Fruit fly (Drosophila melanogaster) whole organism, prepupa: ENCODE measurements around the gene CG32767.
A peak's percentile ranks its signal among the peaks of the same experiment; 100 is the strongest.

Experiments
- Blimp-1 ChIP-seq: fragments of 200-800 bp; sonication (Bioruptor generic); optimal IDR thresholded peaks from 3 replicates; lab custom pipeline; 2017; ENCODE audit warnings: missing biosample characterization, missing genetic modification characterization, mild to moderate bottlenecking, moderate library complexity, missing genetic modification reagents
- CG10631 ChIP-seq: fragments of 200-800 bp; sonication (Bioruptor generic); optimal IDR thresholded peaks from 2 replicates; lab custom pipeline; 2016; ENCODE audit warnings: missing biosample characterization, missing genetic modification characterization
- CG10669 ChIP-seq: fragments of 200-800 bp; sonication (Bioruptor generic); optimal IDR thresholded peaks from 3 replicates; lab custom pipeline; 2018; ENCODE audit warnings: missing biosample characterization, mild to moderate bottlenecking, missing genetic modification characterization, moderate library complexity
- CG11762 ChIP-seq: fragments of 200-800 bp; sonication (Bioruptor generic); optimal IDR thresholded peaks from 3 replicates; lab custom pipeline; 2016; ENCODE audit warnings: missing biosample characterization, missing genetic modification characterization; ENCODE audit not compliant: insufficient read depth
- CG11902 ChIP-seq: fragments of 200-800 bp; sonication (Bioruptor generic); optimal IDR thresholded peaks from 3 replicates; lab custom pipeline; 2016; ENCODE audit warnings: missing biosample characterization, missing genetic modification characterization
- CG15336 ChIP-seq: fragments of 200-800 bp; sonication (Bioruptor generic); IDR thresholded peaks from 2 replicates; pipeline ENCODE4 v1.3.6; 2022; ENCODE audit warnings: missing biosample characterization, missing genetic modification characterization
- CG1621 ChIP-seq: fragments of 200-800 bp; sonication (Bioruptor generic); optimal IDR thresholded peaks from 3 replicates; lab custom pipeline; 2018; ENCODE audit warnings: missing biosample characterization, mild to moderate bottlenecking, missing genetic modification characterization
- CG16779 ChIP-seq: fragments of 200-800 bp; sonication (Bioruptor generic); optimal IDR thresholded peaks from 3 replicates; lab custom pipeline; 2017; ENCODE audit warnings: missing biosample characterization, mild to moderate bottlenecking, missing genetic modification characterization
- CG3032 ChIP-seq: fragments of 200-800 bp; optimal IDR thresholded peaks from 2 replicates; lab custom pipeline; 2019; ENCODE audit warnings: missing biosample characterization, mild to moderate bottlenecking, missing genetic modification characterization, moderate library complexity
- CG31627 ChIP-seq: fragments of 200-800 bp; sonication (Bioruptor generic); optimal IDR thresholded peaks from 3 replicates; lab custom pipeline; 2016; ENCODE audit warnings: missing biosample characterization, missing genetic modification characterization
- CG32006 ChIP-seq: fragments of 200-800 bp; sonication (Bioruptor generic); optimal IDR thresholded peaks from 3 replicates; lab custom pipeline; 2017; ENCODE audit warnings: missing biosample characterization, mild to moderate bottlenecking, missing genetic modification characterization
- CG3919 ChIP-seq: fragments of 200-800 bp; sonication (Bioruptor generic); optimal IDR thresholded peaks from 3 replicates; lab custom pipeline; 2016; ENCODE audit warnings: missing biosample characterization, missing genetic modification characterization
- CG4318 ChIP-seq: fragments of 200-800 bp; sonication (Bioruptor generic); optimal IDR thresholded peaks from 3 replicates; lab custom pipeline; 2017; ENCODE audit warnings: missing biosample characterization, mild to moderate bottlenecking, missing genetic modification characterization
- CG6163 ChIP-seq: fragments of 200-800 bp; sonication (Bioruptor generic); IDR thresholded peaks from 3 replicates; pipeline ENCODE4 v1.3.6; 2022; ENCODE audit warnings: missing biosample characterization, missing genetic modification characterization
- CG6792 ChIP-seq: fragments of 200-800 bp; sonication (Bioruptor generic); optimal IDR thresholded peaks from 3 replicates; lab custom pipeline; 2016; ENCODE audit warnings: missing biosample characterization, missing genetic modification characterization
- CG7368 ChIP-seq: fragments of 200-800 bp; sonication (Bioruptor generic); optimal IDR thresholded peaks from 3 replicates; lab custom pipeline; 2016; ENCODE audit warnings: missing biosample characterization, missing genetic modification characterization
- CG8119 ChIP-seq: fragments of 200-800 bp; sonication (Bioruptor generic); IDR thresholded peaks from 3 replicates; pipeline ENCODE4 v1.3.6; 2022; ENCODE audit warnings: missing biosample characterization, missing genetic modification characterization
- CG8319 ChIP-seq: fragments of 200-800 bp; sonication (Bioruptor generic); optimal IDR thresholded peaks from 3 replicates; lab custom pipeline; 2016; ENCODE audit warnings: missing biosample characterization, missing genetic modification characterization
- CG9139 ChIP-seq: fragments of 200-800 bp; sonication (Bioruptor generic); optimal IDR thresholded peaks from 3 replicates; lab custom pipeline; 2017; ENCODE audit warnings: missing biosample characterization, mild to moderate bottlenecking, missing genetic modification characterization
- Eip75B ChIP-seq: fragments of 200-800 bp; sonication (Bioruptor generic); optimal IDR thresholded peaks from 3 replicates; lab custom pipeline; 2016; ENCODE audit warnings: missing biosample characterization, missing genetic modification characterization
- Eip78C ChIP-seq: fragments of 200-800 bp; sonication (Bioruptor generic); peaks from one replicate; lab custom pipeline; 2016; ENCODE audit warnings: missing biosample characterization, missing genetic modification characterization
- Eip93F ChIP-seq: fragments of 200-800 bp; sonication (Bioruptor generic); optimal IDR thresholded peaks from 2 replicates; lab custom pipeline; 2016; ENCODE audit warnings: missing biosample characterization, mild to moderate bottlenecking, missing genetic modification characterization
- Ets21C ChIP-seq: fragments of 200-800 bp; sonication (Bioruptor generic); optimal IDR thresholded peaks from 3 replicates; lab custom pipeline; 2016; ENCODE audit warnings: missing biosample characterization, missing genetic modification characterization
- Ets96B ChIP-seq: fragments of 200-800 bp; optimal IDR thresholded peaks from 2 replicates; lab custom pipeline; 2019; ENCODE audit warnings: missing biosample characterization, mild to moderate bottlenecking, missing genetic modification characterization, moderate library complexity
- Gug ChIP-seq: fragments of 200-800 bp; sonication (Bioruptor generic); IDR thresholded peaks from 2 replicates; pipeline ENCODE4 v1.3.6; 2022; ENCODE audit warnings: missing biosample characterization, missing genetic modification characterization
- Hr39 ChIP-seq: fragments of 200-800 bp; sonication (Bioruptor generic); optimal IDR thresholded peaks from 2 replicates; lab custom pipeline; 2016; ENCODE audit warnings: missing biosample characterization, missing genetic modification characterization
- Hr4 ChIP-seq: fragments of 200-800 bp; sonication (Bioruptor generic); optimal IDR thresholded peaks from 3 replicates; lab custom pipeline; 2016; ENCODE audit warnings: missing biosample characterization, missing genetic modification characterization
- Lpt ChIP-seq: fragments of 200-800 bp; sonication (Bioruptor generic); optimal IDR thresholded peaks from 3 replicates; lab custom pipeline; 2016; ENCODE audit warnings: missing biosample characterization, missing genetic modification characterization
- Met ChIP-seq: fragments of 200-800 bp; sonication (Bioruptor generic); optimal IDR thresholded peaks from 3 replicates; lab custom pipeline; 2016; ENCODE audit warnings: missing biosample characterization, missing genetic modification characterization
- OdsH ChIP-seq: fragments of 200-800 bp; sonication (Bioruptor generic); optimal IDR thresholded peaks from 3 replicates; lab custom pipeline; 2016; ENCODE audit warnings: missing biosample characterization, missing genetic modification characterization
- Smox ChIP-seq: fragments of 200-800 bp; sonication (Bioruptor generic); optimal IDR thresholded peaks from 3 replicates; lab custom pipeline; 2016; ENCODE audit warnings: missing biosample characterization, missing genetic modification characterization
- Sox102F ChIP-seq: fragments of 200-800 bp; sonication (Bioruptor generic); optimal IDR thresholded peaks from 2 replicates; lab custom pipeline; 2016; ENCODE audit warnings: missing biosample characterization, mild to moderate bottlenecking, missing genetic modification characterization
- Sox14 ChIP-seq: fragments of 200-800 bp; sonication (Bioruptor generic); optimal IDR thresholded peaks from 3 replicates; lab custom pipeline; 2016; ENCODE audit warnings: missing biosample characterization, missing genetic modification characterization
- Sox15 ChIP-seq: fragments of 200-800 bp; sonication (Bioruptor generic); optimal IDR thresholded peaks from 3 replicates; lab custom pipeline; 2016; ENCODE audit warnings: missing biosample characterization, missing genetic modification characterization
- achi ChIP-seq: fragments of 200-800 bp; sonication (Bioruptor generic); optimal IDR thresholded peaks from 3 replicates; lab custom pipeline; 2016; ENCODE audit warnings: missing biosample characterization, missing genetic modification characterization
- acj6 ChIP-seq: fragments of 200-800 bp; sonication (Bioruptor generic); optimal IDR thresholded peaks from 3 replicates; lab custom pipeline; 2016; ENCODE audit warnings: missing biosample characterization, missing genetic modification characterization
- cyc ChIP-seq: fragments of 200-800 bp; sonication (Bioruptor generic); optimal IDR thresholded peaks from 3 replicates; lab custom pipeline; 2016; ENCODE audit warnings: missing biosample characterization, missing genetic modification characterization
- dsx ChIP-seq: fragments of 200-800 bp; optimal IDR thresholded peaks from 3 replicates; lab custom pipeline; 2019; ENCODE audit warnings: missing biosample characterization, mild to moderate bottlenecking, missing genetic modification characterization, moderate library complexity; ENCODE audit not compliant: poor library complexity, severe bottlenecking
- eg ChIP-seq: fragments of 200-800 bp; sonication (Bioruptor generic); IDR thresholded peaks from 3 replicates; pipeline ENCODE4 v1.3.6; 2022; ENCODE audit warnings: missing biosample characterization, missing genetic modification characterization
- esn ChIP-seq: fragments of 200-800 bp; sonication (Bioruptor generic); optimal IDR thresholded peaks from 2 replicates; lab custom pipeline; 2016; ENCODE audit warnings: missing biosample characterization, mild to moderate bottlenecking, missing genetic modification characterization, moderate library complexity
- fd85E ChIP-seq: fragments of 200-800 bp; sonication (Bioruptor generic); optimal IDR thresholded peaks from 3 replicates; lab custom pipeline; 2016; ENCODE audit warnings: missing biosample characterization, missing genetic modification characterization
- lz ChIP-seq: fragments of 200-800 bp; sonication (Bioruptor generic); optimal IDR thresholded peaks from 3 replicates; lab custom pipeline; 2016; ENCODE audit warnings: missing biosample characterization, missing genetic modification characterization
- net ChIP-seq: fragments of 200-800 bp; sonication (Bioruptor generic); optimal IDR thresholded peaks from 3 replicates; lab custom pipeline; 2016; ENCODE audit warnings: missing biosample characterization, missing genetic modification characterization
- pdm3 ChIP-seq: fragments of 200-800 bp; sonication (Bioruptor generic); optimal IDR thresholded peaks from 3 replicates; lab custom pipeline; 2016; ENCODE audit warnings: missing biosample characterization, missing genetic modification characterization
- salr ChIP-seq, 2 experiments: fragments of 200-800 bp; sonication (Bioruptor generic); optimal IDR thresholded peaks; 3 replicates each; lab custom pipeline; 2016 to 2018; ENCODE audit warnings: missing biosample characterization in 2 of 2, missing genetic modification characterization in 2 of 2, mild to moderate bottlenecking in 1 of 2
- svp ChIP-seq: fragments of 200-800 bp; sonication (Bioruptor generic); peaks from one replicate; lab custom pipeline; 2016; ENCODE audit warnings: missing biosample characterization, missing genetic modification characterization
- topi ChIP-seq: fragments of 200-800 bp; sonication (Bioruptor generic); optimal IDR thresholded peaks from 3 replicates; lab custom pipeline; 2016; ENCODE audit warnings: missing biosample characterization, missing genetic modification characterization
- vri ChIP-seq: fragments of 200-800 bp; sonication (Bioruptor generic); optimal IDR thresholded peaks from 3 replicates; lab custom pipeline; 2016; ENCODE audit warnings: missing biosample characterization, mild to moderate bottlenecking, missing genetic modification characterization

CG32767 gene

DNA sequence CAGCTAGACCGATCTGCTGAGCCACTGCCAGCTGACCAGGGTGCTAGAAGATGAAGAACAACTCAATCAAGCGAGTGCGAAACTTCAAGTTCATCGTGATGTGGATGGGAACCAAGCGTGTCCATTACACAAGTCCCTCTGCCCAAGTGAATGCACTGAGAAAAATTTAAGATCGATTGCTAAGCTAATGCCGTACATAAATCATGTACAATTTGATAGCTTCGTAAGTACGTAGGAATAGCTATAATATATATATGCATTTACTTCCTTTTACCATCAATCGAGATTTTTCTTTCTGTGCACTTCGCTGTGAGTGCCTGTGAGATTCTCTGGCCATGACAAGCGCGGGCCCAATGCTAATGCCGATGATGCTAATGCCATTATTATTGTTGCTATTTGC is 46.2 kb downstream of the CG32767 start (continued):
- no peak for TF ChIP-seq salr (GFP tag; optimal IDR thresholded peaks at IDR 0.05; lab: Kevin White, UChicago)
- TF ChIP-seq Eip75B (GFP tag; lab: Kevin White, UChicago), result peak; percentile 22
- peak; percentile 25 for TF ChIP-seq pdm3 (GFP tag; lab: Kevin White, UChicago)
- TF ChIP-seq CG16779, result no peak
- TF ChIP-seq Eip78C (GFP tag; lab: Kevin White, UChicago), result peak; percentile 55
- TF ChIP-seq CG11762 (GFP tag; lab: Kevin White, UChicago), result no peak
- TF ChIP-seq Ets96B (tag; lab: Kevin White, UChicago), result peak; percentile 32
- TF ChIP-seq Sox15, result no peak
- no peak for TF ChIP-seq lz (GFP tag; lab: Kevin White, UChicago)
- TF ChIP-seq Blimp-1 (GFP tag; lab: Kevin White, UChicago), result no peak
- TF ChIP-seq Eip93F (GFP tag; lab: Kevin White, UChicago), result no peak
- peak; percentile 23 for TF ChIP-seq CG1621
- peak; percentile 8 for TF ChIP-seq CG3032
- 0 out of 3 replicates have a peak, but pooled peaks have one; percentile 16 for TF ChIP-seq CG8119 (GFP tag; lab: Robert Waterston, UW)
- TF ChIP-seq CG10669 (GFP tag; lab: Kevin White, UChicago), result peak; percentile 37
- TF ChIP-seq CG8319 (GFP tag; lab: Kevin White, UChicago), result no peak
- peak; percentile 24 for TF ChIP-seq CG6792 (GFP tag; lab: Kevin White, UChicago)
- no peak for TF ChIP-seq CG9139 (GFP tag; lab: Kevin White, UChicago)
- TF ChIP-seq CG7368 (GFP tag; lab: Kevin White, UChicago), result no peak
- no peak for TF ChIP-seq Hr4 (GFP tag; lab: Kevin White, UChicago)
- no peak for TF ChIP-seq Sox102F
- peak; percentile 11 for TF ChIP-seq CG31627
- TF ChIP-seq fd85E (GFP tag; lab: Kevin White, UChicago), result no peak
- peak; percentile 56 for TF ChIP-seq CG10631 (GFP tag; lab: Kevin White, UChicago)
- TF ChIP-seq CG32006 (GFP tag; lab: Kevin White, UChicago), result peak; percentile 26
- TF ChIP-seq cyc (GFP tag; lab: Kevin White, UChicago), result peak; percentile 20

DNA sequence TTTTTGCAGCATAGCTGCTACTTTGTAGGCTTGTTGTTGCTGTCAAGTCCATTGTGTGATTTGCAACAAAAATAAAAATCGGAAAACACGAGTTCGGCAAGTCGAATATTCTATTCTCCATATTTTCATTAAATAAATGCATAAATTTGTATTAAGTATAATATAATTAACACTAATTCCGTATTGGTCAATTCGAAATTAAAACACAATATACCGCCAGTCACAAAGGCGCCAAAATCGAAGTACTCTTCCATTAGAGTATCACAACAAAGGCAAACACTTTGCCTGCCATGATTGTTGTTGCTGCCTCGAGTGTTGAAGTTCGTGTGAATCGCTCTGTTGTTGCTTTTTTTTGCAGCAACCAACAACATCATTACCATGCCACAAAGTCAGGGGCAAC is 53.3 kb downstream of the CG32767 start:
- TF ChIP-seq Ets21C (no peak), Met (GFP tag; lab: Kevin White, UChicago) (peak; percentile 35), CG7368 (GFP tag; lab: Kevin White, UChicago) (no peak), svp (GFP tag; lab: Kevin White, UChicago) (peak; percentile 65), Hr4 (GFP tag; lab: Kevin White, UChicago) (peak; percentile 23), lz (GFP tag; lab: Kevin White, UChicago) (peak; percentile 12), pdm3 (GFP tag; lab: Kevin White, UChicago) (peak; percentile 16), CG6792 (GFP tag; lab: Kevin White, UChicago) (no peak), achi (GFP tag; lab: Kevin White, UChicago) (peak; percentile 39), CG6163 (GFP tag; lab: Robert Waterston, UW) (peak; percentile 46; the same call in 1 of the 3 replicates), Sox102F (peak; percentile 24), CG32006 (GFP tag; lab: Kevin White, UChicago) (peak; percentile 59), Sox15 (no peak), net (GFP tag; lab: Kevin White, UChicago) (peak; percentile 34), Hr39 (peak; percentile 22), topi (GFP tag; lab: Kevin White, UChicago) (peak; percentile 21), OdsH (GFP tag; lab: Kevin White, UChicago) (peak; percentile 29), CG4318 (no peak), CG15336 (peak; percentile 62), Ets96B (tag; lab: Kevin White, UChicago) (peak; percentile 14), CG11902 (GFP tag; lab: Kevin White, UChicago) (no peak), Lpt (GFP tag; lab: Kevin White, UChicago) (peak; percentile 6), Gug (GFP tag; lab: Robert Waterston, UW) (peak; percentile 23; the same call in 1 of the 2 replicates), Eip78C (GFP tag; lab: Kevin White, UChicago) (peak; percentile 63), CG10631 (GFP tag; lab: Kevin White, UChicago) (peak; percentile 36), eg (GFP tag; lab: Robert Waterston, UW) (peak; percentile 48; the same call in 1 of the 3 replicates), CG31627 (peak; percentile 29), dsx (GFP tag; lab: Kevin White, UChicago) (peak; percentile 11), Sox14 (GFP tag; lab: Kevin White, UChicago) (peak; percentile 13), CG8119 (GFP tag; lab: Robert Waterston, UW) (peak; percentile 54; the same call in 2 of the 3 replicates), Blimp-1 (GFP tag; lab: Kevin White, UChicago) (no peak), vri (GFP tag; lab: Kevin White, UChicago) (peak; percentile 4), esn (GFP tag; lab: Kevin White, UChicago) (peak; percentile 35), CG9139 (GFP tag; lab: Kevin White, UChicago) (no peak), CG3919 (peak; percentile 29), Smox (GFP tag; lab: Kevin White, UChicago) (peak; percentile 42), acj6 (GFP tag; lab: Kevin White, UChicago) (peak; percentile 33), cyc (GFP tag; lab: Kevin White, UChicago) (peak; percentile 28)
